Worm (Caenorhabditis elegans): Measurements from ENCODE around the gene Y102E9.6.

- no peak for TF ChIP-seq ceh-82 (tag; optimal IDR thresholded peaks at IDR 0.05)
- no peak; the same call in 1 of the 2 replicates for TF ChIP-seq nhr-19 (GFP tag; conservative IDR thresholded peaks at IDR 0.05)
- no peak for TF ChIP-seq pqm-1 (tag; optimal IDR thresholded peaks at IDR 0.05)
These were observed 6.1 kb upstream of the Y102E9.6 start for ce11 chrIII:6742597-6742996.
